Fruit fly (Drosophila melanogaster) Kc167 (cell line): ENCODE measurements around the gene CG15387.

Experiments
- Myc ChIP-seq: fragments of >200 bp; optimal IDR thresholded peaks from 2 replicates; lab custom pipeline; 2017; ENCODE audit warnings: missing external identifiers
- Sin3A ChIP-seq: fragments of >200 bp; optimal IDR thresholded peaks from 2 replicates; lab custom pipeline; 2018; ENCODE audit warnings: missing external identifiers
- h ChIP-seq: fragments of >200 bp; optimal IDR thresholded peaks from 3 replicates; lab custom pipeline; 2018; ENCODE audit warnings: missing external identifiers
- insv ChIP-seq: fragments of >200 bp; optimal IDR thresholded peaks from 3 replicates; lab custom pipeline; 2018; ENCODE audit warnings: missing external identifiers
- psq ChIP-seq: fragments of >200 bp; optimal IDR thresholded peaks from 2 replicates; lab custom pipeline; 2017; ENCODE audit warnings: missing external identifiers
- ttk ChIP-seq: sonication (Bioruptor generic); optimal IDR thresholded peaks from 2 replicates; lab custom pipeline; 2017; ENCODE audit warnings: missing external identifiers

The CG15387 gene

dm6 chr2L:2187411-2187810, 38.7 kb downstream of the CG15387 start:
- TF ChIP-seq insv (no peak), psq (lab: Kevin White, UChicago) (no peak), h (lab: Kevin White, UChicago) (no peak), Sin3A (lab: Kevin White, UChicago) (no peak), Myc (lab: Kevin White, UChicago) (no peak), ttk (lab: Kevin White, UChicago) (no peak)

- TF ChIP-seq insv (no peak), Sin3A (lab: Kevin White, UChicago) (no peak), Myc (lab: Kevin White, UChicago) (no peak), psq (lab: Kevin White, UChicago) (no peak), ttk (lab: Kevin White, UChicago) (no peak), h (lab: Kevin White, UChicago) (no peak)
Observed at dm6 chr2L:2185373-2185772, 40.7 kb downstream of the CG15387 start.

- no peak for TF ChIP-seq Myc (lab: Kevin White, UChicago)
- no peak for TF ChIP-seq Sin3A (lab: Kevin White, UChicago)
- TF ChIP-seq psq (lab: Kevin White, UChicago) = no peak
- TF ChIP-seq ttk (lab: Kevin White, UChicago) = no peak
- TF ChIP-seq h (lab: Kevin White, UChicago) = no peak
- no peak for TF ChIP-seq insv
Observed at dm6 chr2L:2184659-2185058, 41.4 kb downstream of the CG15387 start.

- TF ChIP-seq Sin3A (lab: Kevin White, UChicago) (no peak), ttk (lab: Kevin White, UChicago) (no peak), psq (lab: Kevin White, UChicago) (no peak), h (lab: Kevin White, UChicago) (no peak)
Observed at dm6 chr2L:2184129-2184528, 42.0 kb downstream of the CG15387 start.

- TF ChIP-seq h (lab: Kevin White, UChicago) = no peak
- TF ChIP-seq Sin3A (lab: Kevin White, UChicago) = no peak
- no peak for TF ChIP-seq insv
- TF ChIP-seq Myc (lab: Kevin White, UChicago) = no peak
Observed at dm6 chr2L:2182735-2183340, 43.3 kb downstream of the CG15387 start.

dm6 chr2L:2181971-2182643, 44.0 kb downstream of the CG15387 start:
- TF ChIP-seq Myc (lab: Kevin White, UChicago) (no peak), h (lab: Kevin White, UChicago) (no peak), Sin3A (lab: Kevin White, UChicago) (no peak), ttk (lab: Kevin White, UChicago) (no peak), insv (no peak), psq (lab: Kevin White, UChicago) (no peak)

- TF ChIP-seq Sin3A (lab: Kevin White, UChicago) = no peak
- TF ChIP-seq ttk (lab: Kevin White, UChicago) = no peak
Observed at dm6 chr2L:2180665-2181064, 45.4 kb downstream of the CG15387 start.

dm6 chr2L:2180120-2180539, 46.0 kb downstream of the CG15387 start:
- TF ChIP-seq insv (no peak), Myc (lab: Kevin White, UChicago) (no peak), psq (lab: Kevin White, UChicago) (no peak), Sin3A (lab: Kevin White, UChicago) (no peak), ttk (lab: Kevin White, UChicago) (no peak), h (lab: Kevin White, UChicago) (no peak)

dm6 chr2L:2179366-2179765, 46.7 kb downstream of the CG15387 start:
- TF ChIP-seq Sin3A (lab: Kevin White, UChicago) = no peak
- TF ChIP-seq insv = no peak
- no peak for TF ChIP-seq h (lab: Kevin White, UChicago)
- TF ChIP-seq psq (lab: Kevin White, UChicago) = no peak
- TF ChIP-seq ttk (lab: Kevin White, UChicago) = no peak
- TF ChIP-seq Myc (lab: Kevin White, UChicago) = no peak

- TF ChIP-seq ttk (lab: Kevin White, UChicago) = no peak
- no peak for TF ChIP-seq Myc (lab: Kevin White, UChicago)
- no peak for TF ChIP-seq h (lab: Kevin White, UChicago)
- no peak for TF ChIP-seq psq (lab: Kevin White, UChicago)
- TF ChIP-seq Sin3A (lab: Kevin White, UChicago) = no peak
- no peak for TF ChIP-seq insv
Observed at dm6 chr2L:2178810-2179143, 47.3 kb downstream of the CG15387 start.

dm6 chr2L:2177969-2178809, 47.9 kb downstream of the CG15387 start, which contains the start of gene aop:
Gene aop (minus strand): TSS chr2L:2178754.
- no peak for TF ChIP-seq psq (lab: Kevin White, UChicago)
- TF ChIP-seq Myc (lab: Kevin White, UChicago) = no peak
- TF ChIP-seq h (lab: Kevin White, UChicago) = no peak
- no peak for TF ChIP-seq ttk (lab: Kevin White, UChicago)
- no peak for TF ChIP-seq Sin3A (lab: Kevin White, UChicago)
- TF ChIP-seq insv = no peak
